Fruit fly (Drosophila melanogaster): ENCODE data around the gene Dfd.

Gene Dfd

dm6 chr3R:6831698-6832097 lies 40.1 kb downstream of the Dfd start:
- no peak for TF ChIP-seq EcR (GFP tag; optimal IDR thresholded peaks at IDR 0.05)

dm6 chr3R:6838585-6838984 lies 46.9 kb downstream of the Dfd start:
- TF ChIP-seq EcR (GFP tag; optimal IDR thresholded peaks at IDR 0.05) (no peak), CG34367 (tag; optimal IDR thresholded peaks at IDR 0.05) (no peak), CG14655 (GFP tag; optimal IDR thresholded peaks at IDR 0.05) (no peak), gl (tag; optimal IDR thresholded peaks at IDR 0.05) (no peak), Ets98B (GFP tag; IDR thresholded peaks at IDR 0.05) (no peak), CG8159 (tag; optimal IDR thresholded peaks at IDR 0.05) (no peak), rn (GFP tag; IDR thresholded peaks at IDR 0.05) (no peak), CG17806 (tag; optimal IDR thresholded peaks at IDR 0.05) (no peak), fd96Ca (GFP tag; IDR thresholded peaks at IDR 0.05) (no peak), D1 (tag; optimal IDR thresholded peaks at IDR 0.05) (no peak), CG15710 (tag; optimal IDR thresholded peaks at IDR 0.05) (no peak), Pif1B (GFP tag; optimal IDR thresholded peaks at IDR 0.05) (no peak), CG4496 (GFP tag; IDR thresholded peaks at IDR 0.05) (no peak), CG32121 (GFP tag; IDR thresholded peaks at IDR 0.05) (no peak), CG8301 (tag; optimal IDR thresholded peaks at IDR 0.05) (no peak), Pif1A (GFP tag; optimal IDR thresholded peaks at IDR 0.05) (no peak), CG12605 (GFP tag; IDR thresholded peaks at IDR 0.05) (no peak), CG9948 (tag; optimal IDR thresholded peaks at IDR 0.05) (no peak), CG10348 (GFP tag; IDR thresholded peaks at IDR 0.05) (no peak)

- TF ChIP-seq CG14655 (GFP tag; optimal IDR thresholded peaks at IDR 0.05) (no peak), CG12605 (GFP tag; IDR thresholded peaks at IDR 0.05) (no peak), rn (GFP tag; IDR thresholded peaks at IDR 0.05) (no peak), CG17806 (tag; optimal IDR thresholded peaks at IDR 0.05) (no peak), gl (tag; optimal IDR thresholded peaks at IDR 0.05) (no peak), Ets98B (GFP tag; IDR thresholded peaks at IDR 0.05) (no peak), CG32121 (GFP tag; IDR thresholded peaks at IDR 0.05) (no peak), CG10348 (GFP tag; IDR thresholded peaks at IDR 0.05) (no peak), D1 (tag; optimal IDR thresholded peaks at IDR 0.05) (no peak), CG8159 (tag; optimal IDR thresholded peaks at IDR 0.05) (no peak), Pif1A (GFP tag; optimal IDR thresholded peaks at IDR 0.05) (no peak), CG13204 (GFP tag; optimal IDR thresholded peaks at IDR 0.05) (no peak), Pif1B (GFP tag; optimal IDR thresholded peaks at IDR 0.05) (no peak), Snoo (tag; optimal IDR thresholded peaks at IDR 0.05) (no peak), CG4496 (GFP tag; IDR thresholded peaks at IDR 0.05) (no peak), EcR (GFP tag; optimal IDR thresholded peaks at IDR 0.05) (no peak), fd96Ca (GFP tag; IDR thresholded peaks at IDR 0.05) (no peak), CG34367 (tag; optimal IDR thresholded peaks at IDR 0.05) (no peak), CG9948 (tag; optimal IDR thresholded peaks at IDR 0.05) (no peak), CG15710 (tag; optimal IDR thresholded peaks at IDR 0.05) (no peak)
These were observed 50.2 kb downstream of the Dfd start for dm6 chr3R:6841802-6842201.

- TF ChIP-seq D1 (tag; optimal IDR thresholded peaks at IDR 0.05) (no peak), CG12605 (GFP tag; IDR thresholded peaks at IDR 0.05) (no peak), CG34367 (tag; optimal IDR thresholded peaks at IDR 0.05) (no peak), rn (GFP tag; IDR thresholded peaks at IDR 0.05) (no peak), CG15710 (tag; optimal IDR thresholded peaks at IDR 0.05) (no peak), Ets98B (GFP tag; IDR thresholded peaks at IDR 0.05) (no peak), CG8159 (tag; optimal IDR thresholded peaks at IDR 0.05) (no peak), Pif1A (GFP tag; optimal IDR thresholded peaks at IDR 0.05) (no peak), fd96Ca (GFP tag; IDR thresholded peaks at IDR 0.05) (no peak), CG10348 (GFP tag; IDR thresholded peaks at IDR 0.05) (no peak), CG13204 (GFP tag; optimal IDR thresholded peaks at IDR 0.05) (no peak), CG17806 (tag; optimal IDR thresholded peaks at IDR 0.05) (no peak), CG9948 (tag; optimal IDR thresholded peaks at IDR 0.05) (no peak)
These were observed 54.0 kb downstream of the Dfd start for dm6 chr3R:6845477-6846196.

dm6 chr3R:6848595-6848994 lies 57.0 kb downstream of the Dfd start:
- TF ChIP-seq CG8301 (tag; optimal IDR thresholded peaks at IDR 0.05): no peak
- no peak for TF ChIP-seq CG13204 (GFP tag; optimal IDR thresholded peaks at IDR 0.05)
- TF ChIP-seq Pif1B (GFP tag; optimal IDR thresholded peaks at IDR 0.05): no peak
- TF ChIP-seq CG17806 (tag; optimal IDR thresholded peaks at IDR 0.05): no peak
- no peak for TF ChIP-seq Snoo (tag; optimal IDR thresholded peaks at IDR 0.05)
- TF ChIP-seq EcR (GFP tag; optimal IDR thresholded peaks at IDR 0.05): no peak
- no peak for TF ChIP-seq CG34367 (tag; optimal IDR thresholded peaks at IDR 0.05)
- TF ChIP-seq fd96Ca (GFP tag; IDR thresholded peaks at IDR 0.05): no peak
- no peak for TF ChIP-seq CG12605 (GFP tag; IDR thresholded peaks at IDR 0.05)
- no peak for TF ChIP-seq gl (tag; optimal IDR thresholded peaks at IDR 0.05)
- TF ChIP-seq CG4496 (GFP tag; IDR thresholded peaks at IDR 0.05): no peak

dm6 chr3R:6849866-6850265 lies 58.2 kb downstream of the Dfd start, which contains the start of gene Scr:
TSS of gene Scr (minus strand) at chr3R:6849981.
- TF ChIP-seq EcR (GFP tag; optimal IDR thresholded peaks at IDR 0.05) (no peak), CG32121 (GFP tag; IDR thresholded peaks at IDR 0.05) (no peak), fd96Ca (GFP tag; IDR thresholded peaks at IDR 0.05) (no peak), CG17806 (tag; optimal IDR thresholded peaks at IDR 0.05) (no peak), CG9948 (tag; optimal IDR thresholded peaks at IDR 0.05) (no peak), CG4496 (GFP tag; IDR thresholded peaks at IDR 0.05) (no peak), CG34367 (tag; optimal IDR thresholded peaks at IDR 0.05) (no peak), CG15710 (tag; optimal IDR thresholded peaks at IDR 0.05) (no peak), D1 (tag; optimal IDR thresholded peaks at IDR 0.05) (no peak), gl (tag; optimal IDR thresholded peaks at IDR 0.05) (no peak), Snoo (tag; optimal IDR thresholded peaks at IDR 0.05) (no peak), CG8301 (tag; optimal IDR thresholded peaks at IDR 0.05) (no peak), rn (GFP tag; IDR thresholded peaks at IDR 0.05) (no peak), CG10348 (GFP tag; IDR thresholded peaks at IDR 0.05) (no peak), Pif1A (GFP tag; optimal IDR thresholded peaks at IDR 0.05) (no peak), CG13204 (GFP tag; optimal IDR thresholded peaks at IDR 0.05) (no peak), CG14655 (GFP tag; optimal IDR thresholded peaks at IDR 0.05) (no peak), Ets98B (GFP tag; IDR thresholded peaks at IDR 0.05) (no peak), Pif1B (GFP tag; optimal IDR thresholded peaks at IDR 0.05) (no peak)
